Fruit fly (Drosophila melanogaster) Kc167 (cell line): ENCODE data around the gene rdgA.

Experiments used
- Myc ChIP-seq: fragments of >200 bp; optimal IDR thresholded peaks from 2 replicates; lab custom pipeline; 2017; ENCODE audit warnings: missing external identifiers
- Sin3A ChIP-seq: fragments of >200 bp; optimal IDR thresholded peaks from 2 replicates; lab custom pipeline; 2018; ENCODE audit warnings: missing external identifiers
- h ChIP-seq: fragments of >200 bp; optimal IDR thresholded peaks from 3 replicates; lab custom pipeline; 2018; ENCODE audit warnings: missing external identifiers
- insv ChIP-seq: fragments of >200 bp; optimal IDR thresholded peaks from 3 replicates; lab custom pipeline; 2018; ENCODE audit warnings: missing external identifiers
- psq ChIP-seq: fragments of >200 bp; optimal IDR thresholded peaks from 2 replicates; lab custom pipeline; 2017; ENCODE audit warnings: missing external identifiers
- ttk ChIP-seq: sonication (Bioruptor generic); optimal IDR thresholded peaks from 2 replicates; lab custom pipeline; 2017; ENCODE audit warnings: missing external identifiers

rdgA gene

dm6 chrX:8896845-8897775, 9.8 kb upstream of the rdgA start:
- TF ChIP-seq Myc (lab: Kevin White, UChicago) = no peak
- no peak for TF ChIP-seq ttk (lab: Kevin White, UChicago)
- no peak for TF ChIP-seq h (lab: Kevin White, UChicago)
- TF ChIP-seq psq (lab: Kevin White, UChicago) = no peak
- TF ChIP-seq insv (lab: Kevin White, UChicago) = no peak

- TF ChIP-seq Myc (lab: Kevin White, UChicago) = no peak
- TF ChIP-seq h (lab: Kevin White, UChicago) = no peak
- no peak for TF ChIP-seq insv (lab: Kevin White, UChicago)
- no peak for TF ChIP-seq psq (lab: Kevin White, UChicago)
- TF ChIP-seq ttk (lab: Kevin White, UChicago) = no peak
- TF ChIP-seq Sin3A (lab: Kevin White, UChicago) = no peak
These were observed 8.9 kb upstream of the rdgA start, which contains the start of gene Moe for dm6 chrX:8897859-8898427. TSS of gene Moe (minus strand) at chrX:8898332.

- TF ChIP-seq Sin3A (lab: Kevin White, UChicago) (no peak), psq (lab: Kevin White, UChicago) (no peak), insv (lab: Kevin White, UChicago) (no peak), h (lab: Kevin White, UChicago) (no peak), Myc (lab: Kevin White, UChicago) (no peak), ttk (lab: Kevin White, UChicago) (no peak)
These were observed 6.8 kb upstream of the rdgA start, which contains the start of gene Uros1 for dm6 chrX:8900094-8900493. TSS of gene Uros1 (minus strand) at chrX:8900264.

dm6 chrX:8901447-8901846, 5.4 kb upstream of the rdgA start, which contains the start of gene Rbm13:
TSS of gene Rbm13 (plus strand) at chrX:8901699.
- TF ChIP-seq Sin3A (lab: Kevin White, UChicago) (no peak), h (lab: Kevin White, UChicago) (no peak), ttk (lab: Kevin White, UChicago) (no peak), psq (lab: Kevin White, UChicago) (no peak), Myc (lab: Kevin White, UChicago) (no peak), insv (lab: Kevin White, UChicago) (no peak)

dm6 chrX:8905545-8906455, 1.1 kb upstream of the rdgA start:
- TF ChIP-seq h (lab: Kevin White, UChicago) (no peak), psq (lab: Kevin White, UChicago) (no peak), Sin3A (lab: Kevin White, UChicago) (no peak)

- no peak for TF ChIP-seq ttk (lab: Kevin White, UChicago)
- no peak for TF ChIP-seq Myc (lab: Kevin White, UChicago)
- no peak for TF ChIP-seq psq (lab: Kevin White, UChicago)
- TF ChIP-seq Sin3A (lab: Kevin White, UChicago) = no peak
- TF ChIP-seq insv (lab: Kevin White, UChicago) = no peak
- TF ChIP-seq h (lab: Kevin White, UChicago) = no peak
These were observed 612 bp downstream of the rdgA start for dm6 chrX:8907547-8907813.

dm6 chrX:8908137-8908536, 1.3 kb downstream of the rdgA start:
- no peak for TF ChIP-seq insv (lab: Kevin White, UChicago)
- TF ChIP-seq psq (lab: Kevin White, UChicago) = no peak
- no peak for TF ChIP-seq Sin3A (lab: Kevin White, UChicago)
- TF ChIP-seq h (lab: Kevin White, UChicago) = no peak
- TF ChIP-seq ttk (lab: Kevin White, UChicago) = no peak

- TF ChIP-seq Sin3A (lab: Kevin White, UChicago) (no peak), h (lab: Kevin White, UChicago) (no peak), ttk (lab: Kevin White, UChicago) (no peak), psq (lab: Kevin White, UChicago) (no peak), insv (lab: Kevin White, UChicago) (no peak), Myc (lab: Kevin White, UChicago) (no peak)
These were observed 5.0 kb downstream of the rdgA start for dm6 chrX:8911878-8912277.

dm6 chrX:8923587-8923986, 16.7 kb downstream of the rdgA start, which contains the start of the genes CG12661 and CG43255:
TSS of gene CG12661 (minus strand) at chrX:8923687.
TSS of gene CG43255 (plus strand) at chrX:8923960.
- TF ChIP-seq ttk (lab: Kevin White, UChicago) (no peak), insv (lab: Kevin White, UChicago) (no peak), Sin3A (lab: Kevin White, UChicago) (no peak)

dm6 chrX:8924778-8925177, 17.9 kb downstream of the rdgA start:
- TF ChIP-seq h (lab: Kevin White, UChicago) (no peak), Myc (lab: Kevin White, UChicago) (no peak), Sin3A (lab: Kevin White, UChicago) (no peak), ttk (lab: Kevin White, UChicago) (no peak), psq (lab: Kevin White, UChicago) (no peak), insv (lab: Kevin White, UChicago) (no peak)

- no peak for TF ChIP-seq Sin3A (lab: Kevin White, UChicago)
- no peak for TF ChIP-seq h (lab: Kevin White, UChicago)
- TF ChIP-seq Myc (lab: Kevin White, UChicago) = no peak
- no peak for TF ChIP-seq psq (lab: Kevin White, UChicago)
- no peak for TF ChIP-seq ttk (lab: Kevin White, UChicago)
- no peak for TF ChIP-seq insv (lab: Kevin White, UChicago)
These were observed 51.4 kb downstream of the rdgA start for dm6 chrX:8958261-8958660.
